Worm (Caenorhabditis elegans) whole organism, L1 larva: Measurements from ENCODE around the gene R10E4.7.

Experiments
- ama-1 ChIP-seq: fragments of 150-350 bp; optimal IDR thresholded peaks from 2 replicates; lab custom pipeline; 2014
- elt-2 ChIP-seq: sonication (generic microtip); optimal IDR thresholded peaks from 2 replicates; lab custom pipeline; 2016; ENCODE audit warnings: missing genetic modification characterization, mild to moderate bottlenecking, inconsistent platforms, missing compliant biosample characterization, missing genetic modification reagents
- fos-1 ChIP-seq: fragments of 150-350 bp; optimal IDR thresholded peaks from 2 replicates; lab custom pipeline; 2014; ENCODE audit warnings: missing biosample characterization, missing genetic modification characterization
- lin-35 ChIP-seq, 2 experiments: fragments of 150-350 bp; optimal IDR thresholded peaks; 2 replicates each; lab custom pipeline; 2014; ENCODE audit warnings: missing biosample characterization in 2 of 2, missing genetic modification characterization in 2 of 2, missing genetic modification reagents in 2 of 2
- nhr-90 ChIP-seq: sonication (generic microtip); optimal IDR thresholded peaks from 2 replicates; lab custom pipeline; 2016; ENCODE audit warnings: mild to moderate bottlenecking, missing genetic modification characterization, missing compliant biosample characterization; ENCODE audit not compliant: poor library complexity
- pag-3 ChIP-seq: sonication (generic microtip); optimal IDR thresholded peaks from 2 replicates; lab custom pipeline; 2017; ENCODE audit warnings: missing genetic modification characterization, mild to moderate bottlenecking, missing compliant biosample characterization, antibody characterized with exemption, borderline replicate concordance; ENCODE audit not compliant: insufficient read depth
- tbx-2 ChIP-seq: sonication (generic microtip); optimal IDR thresholded peaks from 2 replicates; lab custom pipeline; 2016; ENCODE audit warnings: missing genetic modification characterization, missing compliant biosample characterization

- no peak for TF ChIP-seq fos-1
- TF ChIP-seq ama-1 = no peak
- no peak for TF ChIP-seq pag-3 (tag; lab: Kevin White, UChicago)
- TF ChIP-seq elt-2 = peak; percentile 13
- TF ChIP-seq tbx-2 (tag; lab: Kevin White, UChicago) = peak; percentile 81
- peak; percentile 78 to 87 for TF ChIP-seq lin-35 (GFP tag; optimal IDR thresholded peaks at IDR 0.05; lab: Kevin White, UChicago)
- TF ChIP-seq nhr-90 (tag; lab: Kevin White, UChicago) = peak; percentile 77
Observed at ce11 chrIII:4269220-4269935, 25.2 kb upstream of the R10E4.7 start, which contains the start of the genes sftb-1 and R10E4.1.
